Fruit fly (Drosophila melanogaster) S2 (cell line): Measurements from ENCODE around the gene CG14543.

Experiments
- CG8478 ChIP-seq: fragments of >200 bp; optimal IDR thresholded peaks from 2 replicates; lab custom pipeline; 2018
- CTCF ChIP-seq, 2 experiments: fragments of >200 bp; optimal IDR thresholded peaks; 2 replicates each; lab custom pipeline; 2018

dm6 chr3R:26030562-26030961 lies 25.9 kb upstream of the CG14543 start:
- TF ChIP-seq CG8478 (lab: Kevin White, UChicago), result no peak
- TF ChIP-seq CTCF (optimal IDR thresholded peaks at IDR 0.05; lab: Kevin White, UChicago), result no peak
